Worm (Caenorhabditis elegans) whole organism, dauer: ENCODE results near the gene Y41E3.1.
"Not testable (repeated sequence)": the region's sequence is repeated elsewhere in the genome, so short reads cannot be mapped to it uniquely, and the experiment has no call there.

Source experiments
- unc-62 ChIP-seq: sonication (generic microtip); optimal IDR thresholded peaks from 2 replicates; lab custom pipeline; 2017; ENCODE audit warnings: missing biosample characterization, missing genetic modification reagents, missing genetic modification characterization

The Y41E3.1 gene

ce11 chrIV:14958551-14958950 is at the start of gene Y41E3.1:
TSS of gene Y41E3.1 (minus strand) at chrIV:14958874.
- no peak for TF ChIP-seq unc-62 (GFP tag; lab: Kevin White, UChicago)

DNA sequence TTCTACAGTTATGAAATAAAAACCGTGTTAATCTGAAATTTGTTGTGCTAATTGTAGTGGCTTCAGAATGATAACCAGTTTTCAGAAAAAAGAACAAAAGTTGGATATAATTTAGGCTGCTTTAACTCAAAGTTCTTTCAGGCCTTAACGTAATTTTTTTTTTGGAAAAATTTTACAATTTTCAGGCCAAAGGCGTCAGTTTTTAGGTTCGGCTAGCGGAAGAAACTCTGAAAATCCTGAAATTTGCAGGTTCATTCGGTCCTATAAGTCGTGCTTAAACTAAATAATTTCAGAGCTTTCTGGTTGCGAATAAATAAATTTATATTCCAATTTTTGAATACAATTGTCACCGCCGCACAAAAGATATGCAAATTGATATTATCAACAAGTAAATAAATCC is 49.5 kb upstream of the Y41E3.1 start:
- TF ChIP-seq unc-62 (GFP tag; lab: Kevin White, UChicago): no peak

ce11 chrIV:15006494-15006893 is 47.8 kb upstream of the Y41E3.1 start, which contains the start of gene Y41E3.6:
TSS of gene Y41E3.6 (plus strand) at chrIV:15006794.
- TF ChIP-seq unc-62 (GFP tag; lab: Kevin White, UChicago): not testable (repeated sequence)

DNA sequence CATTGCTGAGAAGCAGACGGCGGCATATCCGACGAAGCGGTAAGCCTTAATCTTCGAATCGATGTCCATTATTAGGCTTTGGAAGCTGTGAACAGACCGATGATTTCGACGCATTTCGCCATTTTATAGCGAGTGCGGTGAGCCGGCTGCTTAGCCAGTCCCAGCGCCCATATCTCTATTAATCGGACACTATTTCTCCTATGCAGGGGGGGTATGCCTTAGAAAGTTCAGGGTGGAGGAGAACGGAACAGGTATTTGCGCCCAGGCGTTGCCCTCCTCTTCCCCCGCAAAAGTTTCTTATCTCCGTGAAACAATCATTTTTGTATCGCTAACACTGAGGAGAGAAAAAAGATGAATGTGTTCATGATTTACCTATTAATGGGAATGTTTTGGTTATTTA is 28.0 kb upstream of the Y41E3.1 start, which contains the start of gene dpy-4:
Gene dpy-4, minus strand, starts transcription at position 101 of the 400 bp plus-strand sequence.
- no peak for TF ChIP-seq unc-62 (GFP tag; lab: Kevin White, UChicago)

DNA sequence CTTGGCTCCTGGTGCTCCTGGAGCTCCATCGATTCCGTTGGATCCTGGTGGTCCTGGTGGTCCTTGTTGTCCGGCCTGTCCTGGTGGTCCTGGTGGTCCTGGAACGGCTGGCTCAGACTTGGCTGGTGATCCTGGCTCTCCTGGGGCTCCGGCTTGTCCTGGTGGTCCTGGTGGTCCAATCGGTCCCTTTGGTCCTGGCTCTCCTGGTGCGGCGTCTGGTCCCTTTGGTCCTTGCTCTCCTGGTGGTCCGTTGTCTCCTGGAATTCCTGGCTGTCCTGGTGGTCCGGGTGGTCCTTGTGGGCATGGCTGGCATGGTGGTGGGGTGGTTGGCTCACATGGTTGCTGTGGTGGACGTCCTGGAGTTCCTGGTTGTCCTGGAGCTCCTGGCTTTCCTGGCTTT is 27.2 kb upstream of the Y41E3.1 start:
- no peak for TF ChIP-seq unc-62 (GFP tag; lab: Kevin White, UChicago)

DNA sequence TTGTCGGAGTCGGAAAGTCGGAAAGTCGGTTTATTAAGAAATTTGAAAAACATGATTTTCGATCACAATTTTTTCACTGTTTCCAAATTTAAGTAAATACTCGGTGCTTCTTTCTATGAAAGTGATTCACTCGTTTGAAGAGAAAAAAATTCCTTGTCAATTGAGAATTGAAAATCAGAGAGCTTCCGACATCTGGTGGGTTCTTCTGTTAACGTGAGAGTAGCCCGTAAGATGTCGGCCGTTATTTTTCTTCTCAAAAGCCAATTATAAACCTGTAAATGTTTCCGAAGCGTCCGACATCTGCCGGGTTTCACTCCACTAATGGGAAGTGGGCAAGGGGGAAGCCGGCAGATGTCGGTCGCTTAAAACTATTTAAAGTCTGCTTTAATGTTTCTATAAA is 26.3 kb upstream of the Y41E3.1 start:
- no peak for TF ChIP-seq unc-62 (GFP tag; lab: Kevin White, UChicago)

ce11 chrIV:14981311-14981710 is 22.6 kb upstream of the Y41E3.1 start, which contains the start of gene atln-2:
TSS of gene atln-2 (plus strand) at chrIV:14981611.
- no peak for TF ChIP-seq unc-62 (GFP tag; lab: Kevin White, UChicago)

ce11 chrIV:14978204-14978603 is 19.5 kb upstream of the Y41E3.1 start:
- TF ChIP-seq unc-62 (GFP tag; lab: Kevin White, UChicago): no peak

- no peak for TF ChIP-seq unc-62 (GFP tag; lab: Kevin White, UChicago)
These were observed 1.4 kb upstream of the Y41E3.1 start for ce11 chrIV:14960061-14960460.

DNA sequence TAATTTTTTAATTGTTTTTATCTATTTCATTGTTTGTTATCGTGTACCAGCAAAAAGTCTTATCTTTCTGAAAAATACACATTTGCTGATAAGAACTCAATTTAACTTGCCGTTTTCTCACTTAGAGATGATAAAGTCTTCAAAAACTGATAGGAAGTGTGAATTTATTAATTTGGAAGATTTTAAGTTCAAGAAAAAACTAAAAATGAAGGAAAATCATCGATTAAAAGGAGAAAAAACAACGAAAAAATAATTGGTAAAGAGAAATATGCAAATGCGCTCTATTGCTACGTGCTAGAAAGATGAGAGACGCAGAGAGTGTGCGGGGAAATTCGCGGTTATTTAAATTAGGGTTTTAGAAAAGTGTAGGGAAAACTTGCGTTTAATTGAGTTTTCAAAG is 701 bp upstream of the Y41E3.1 start:
- no peak for TF ChIP-seq unc-62 (GFP tag; lab: Kevin White, UChicago)

DNA sequence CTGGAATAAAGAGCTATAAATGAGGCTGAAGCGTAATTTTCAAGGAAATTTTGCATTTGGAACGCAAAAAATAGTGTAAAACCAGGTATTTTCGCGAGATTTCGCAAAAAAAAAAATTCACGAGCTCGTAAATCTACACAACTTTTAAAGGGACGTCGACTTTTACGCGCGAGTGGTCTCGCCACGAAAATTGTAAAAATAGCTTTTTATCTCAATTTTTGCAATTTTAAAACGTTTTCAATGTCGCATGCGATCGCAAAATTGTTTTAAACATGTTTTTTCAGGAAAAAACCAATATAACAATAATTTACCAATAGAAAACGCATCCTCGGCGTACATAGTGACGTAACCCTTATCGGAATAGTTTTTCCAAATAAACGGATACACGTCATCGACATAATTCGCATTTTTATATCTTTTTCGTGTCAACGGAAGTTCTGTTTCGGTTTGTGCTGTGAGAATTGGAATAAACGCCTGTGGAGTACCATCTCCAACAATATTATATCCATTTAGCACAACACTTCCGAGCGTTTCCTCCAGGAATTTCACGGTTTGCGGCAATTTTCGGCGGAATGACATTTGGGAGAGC is 1.9 kb downstream of the Y41E3.1 start:
- TF ChIP-seq unc-62 (GFP tag; lab: Kevin White, UChicago): no peak

- TF ChIP-seq unc-62 (GFP tag; lab: Kevin White, UChicago): no peak
These were observed 3.8 kb downstream of the Y41E3.1 start for ce11 chrIV:14954842-14955241.

DNA sequence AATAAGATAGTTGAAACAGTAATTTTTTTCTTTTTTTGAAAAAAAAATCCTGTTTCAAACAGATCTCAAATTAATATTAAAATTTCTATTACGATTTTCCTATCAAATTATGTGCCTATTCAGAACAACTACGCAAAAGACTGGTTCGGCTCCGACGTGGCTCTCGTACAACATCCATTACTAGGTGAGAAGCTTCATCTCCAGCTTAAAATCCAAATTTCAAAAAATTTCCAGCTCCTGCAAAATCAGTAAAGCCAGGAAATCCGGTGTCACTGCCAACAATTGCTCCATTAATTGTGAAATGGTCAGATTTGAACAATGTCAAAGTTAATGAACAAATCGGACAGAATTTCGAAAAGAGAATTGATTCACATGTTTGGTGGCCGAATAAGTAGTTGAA is 4.9 kb downstream of the Y41E3.1 start:
- no peak for TF ChIP-seq unc-62 (GFP tag; lab: Kevin White, UChicago)

- TF ChIP-seq unc-62 (GFP tag; lab: Kevin White, UChicago): no peak
These were observed 8.2 kb downstream of the Y41E3.1 start, which contains the start of gene Y41E3.22 for ce11 chrIV:14950468-14950867. TSS of gene Y41E3.22 (plus strand) at chrIV:14950710.

DNA sequence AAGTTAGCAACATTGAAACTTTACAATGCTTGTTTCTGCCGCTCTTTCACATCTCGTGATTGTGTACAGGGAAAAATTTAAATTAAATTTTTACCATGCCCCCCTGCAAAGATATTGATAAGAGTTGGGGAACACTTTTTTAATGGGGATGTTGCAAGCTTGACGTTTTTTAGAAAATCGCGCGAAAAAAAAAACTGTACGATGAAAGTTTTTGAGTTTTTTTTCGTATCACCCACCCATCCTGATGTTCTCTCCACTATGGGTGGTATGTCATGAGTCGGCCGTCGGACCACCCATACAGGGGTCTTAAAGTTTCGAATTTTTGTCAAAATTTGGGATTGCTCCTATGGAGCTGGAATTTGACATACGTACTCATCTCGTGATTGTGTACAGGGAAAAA is 9.6 kb downstream of the Y41E3.1 start:
- TF ChIP-seq unc-62 (GFP tag; lab: Kevin White, UChicago): no peak

DNA sequence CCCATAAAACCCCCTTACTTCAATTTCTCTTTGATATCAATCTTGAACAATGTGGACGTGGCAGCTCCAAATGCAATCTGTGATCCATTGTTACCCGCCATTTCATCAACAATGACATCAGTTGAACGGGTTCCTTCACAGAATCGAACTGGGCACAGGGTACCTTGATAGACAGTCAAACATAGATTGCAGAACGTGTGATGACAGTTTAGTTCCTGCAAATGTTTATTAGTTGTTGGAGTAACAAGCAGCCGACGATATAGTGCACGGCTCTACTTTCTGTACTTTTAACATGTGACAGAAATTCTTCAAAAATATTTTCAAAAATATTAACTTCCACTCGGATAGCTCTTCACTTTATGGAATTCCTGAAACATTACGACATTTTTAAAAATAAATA is 14.4 kb downstream of the Y41E3.1 start, which contains the start of gene Y57G11C.48:
Gene Y57G11C.48, minus strand, starts transcription at position 101 of the 400 bp plus-strand sequence.
- no peak for TF ChIP-seq unc-62 (GFP tag; lab: Kevin White, UChicago)

DNA sequence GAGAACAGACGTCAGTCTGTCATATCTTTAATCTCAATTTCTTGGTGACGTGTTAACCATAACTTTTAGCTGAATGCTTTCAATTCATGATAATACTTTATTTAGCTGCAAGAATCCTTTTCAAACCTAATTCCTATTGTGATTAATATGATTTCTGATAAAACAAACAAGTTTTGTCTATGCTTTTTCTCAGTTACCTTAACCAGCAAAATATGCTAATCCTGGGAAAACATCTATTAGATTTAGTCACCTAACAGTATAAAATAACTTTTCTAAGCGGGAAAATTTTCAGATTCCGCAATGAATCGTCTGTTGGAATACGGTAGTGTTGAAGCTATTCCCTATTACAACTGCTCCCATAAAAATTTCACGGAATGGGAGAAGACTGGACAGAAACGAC is 20.1 kb downstream of the Y41E3.1 start, which contains the start of gene Y57G11C.30:
Gene Y57G11C.30, plus strand, starts transcription at position 301 of the 400 bp plus-strand sequence.
- not testable (repeated sequence) for TF ChIP-seq unc-62 (GFP tag; lab: Kevin White, UChicago)
